Worm (Caenorhabditis elegans) whole organism, early embryonic: ENCODE results near the gene M106.7.

Source experiments
- B0310.2 ChIP-seq: sonication (generic microtip); optimal IDR thresholded peaks from 2 replicates; lab custom pipeline; 2016; ENCODE audit warnings: mild to moderate bottlenecking, missing genetic modification characterization, missing compliant biosample characterization
- ceh-36 ChIP-seq: sonication (generic microtip); optimal IDR thresholded peaks from 2 replicates; lab custom pipeline; 2016; ENCODE audit warnings: missing genetic modification characterization, inconsistent platforms, missing compliant biosample characterization
- ets-7 ChIP-seq: sonication (generic microtip); optimal IDR thresholded peaks from 2 replicates; lab custom pipeline; 2016; ENCODE audit warnings: missing genotype, missing genetic modification characterization, missing compliant biosample characterization
- flt-1 ChIP-seq: fragments of 200-800 bp; sonication (Bioruptor generic); IDR thresholded peaks from 2 replicates; pipeline ENCODE4 v1.3.6; 2022; ENCODE audit warnings: missing genetic modification characterization, missing compliant biosample characterization
- hmg-4 ChIP-seq: fragments of 200-800 bp; sonication (Bioruptor generic); optimal IDR thresholded peaks from 2 replicates; lab custom pipeline; 2018; ENCODE audit warnings: mild to moderate bottlenecking, missing genetic modification characterization, missing compliant biosample characterization
- pes-1 ChIP-seq: fragments of 200-800 bp; sonication (Bioruptor generic); IDR thresholded peaks from 2 replicates; pipeline ENCODE4 v1.3.6; 2022; ENCODE audit warnings: missing genetic modification reagents, missing genetic modification characterization, missing compliant biosample characterization
- sea-1 ChIP-seq: fragments of 200-800 bp; sonication (Bioruptor generic); conservative IDR thresholded peaks from 2 replicates; pipeline ENCODE4 v1.3.6; 2022; ENCODE audit warnings: missing genetic modification characterization, missing compliant biosample characterization
- tbx-11 ChIP-seq: fragments of 200-800 bp; sonication (Bioruptor generic); IDR thresholded peaks from 2 replicates; pipeline ENCODE4 v1.3.6; 2022; ENCODE audit warnings: missing genetic modification characterization, missing compliant biosample characterization

Gene M106.7

ce11 chrII:10808708-10809343 is 48.2 kb downstream of the M106.7 start, which contains the start of gene R06F6.14:
Gene R06F6.14 (plus strand): TSS chrII:10809293.
- no peak for TF ChIP-seq ets-7 (tag; lab: Kevin White, UChicago)
- TF ChIP-seq sea-1 (GFP tag; lab: Robert Waterston, UW): no peak
- no peak for TF ChIP-seq flt-1 (GFP tag; lab: Robert Waterston, UW)
- no peak for TF ChIP-seq B0310.2 (tag; lab: Kevin White, UChicago)
- TF ChIP-seq pes-1 (GFP tag; lab: Robert Waterston, UW): no peak
- TF ChIP-seq tbx-11: no peak
- no peak for TF ChIP-seq hmg-4 (GFP tag; lab: Kevin White, UChicago)
- TF ChIP-seq ceh-36: no peak
